3 fruit fly cellular contexts compared by ENCODE assay signal in the genomic region with DNA sequence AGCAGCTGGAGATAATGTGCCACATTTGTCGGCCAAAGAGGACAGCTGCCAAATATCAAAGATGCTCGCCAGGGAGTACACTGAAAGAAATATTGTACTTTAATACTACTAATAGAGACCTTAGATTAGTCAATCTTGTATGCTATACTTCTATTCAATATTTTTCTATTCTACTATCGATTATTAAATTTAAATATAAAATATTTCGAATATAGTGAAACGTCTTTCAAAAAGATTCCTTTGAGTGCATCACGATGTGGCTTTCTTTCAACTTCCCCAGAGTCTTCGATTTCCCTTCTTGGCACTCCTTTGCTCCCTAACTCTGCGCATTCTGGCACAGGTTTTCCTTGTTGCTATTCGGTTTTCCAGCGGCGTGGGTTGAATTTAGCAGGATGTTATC.
TF ChIP-seq lines count a peak whose summit lies in the region.

No protein-coding gene starts in this region.

- TF ChIP-seq CTCF in whole organism, embryonic (GFP tag; optimal IDR thresholded peaks at IDR 0.05; lab: Kevin White, UChicago), result no peak

TF ChIP-seq in whole organism, embryonic, 481 proteins besides CTCF, POLR2A, EP300 and RAD21:
- no peak for TF ChIP-seq gcm2 (GFP tag; optimal IDR thresholded peaks at IDR 0.05; lab: Kevin White, UChicago)
- no peak for TF ChIP-seq psq (GFP tag; optimal IDR thresholded peaks at IDR 0.05; lab: Kevin White, UChicago)
- TF ChIP-seq CG6683 (GFP tag; optimal IDR thresholded peaks at IDR 0.05; lab: Kevin White, UChicago), result no peak
- no peak for TF ChIP-seq pfk (GFP tag; optimal IDR thresholded peaks at IDR 0.05; lab: Kevin White, UChicago)
- TF ChIP-seq Taf1 (GFP tag; IDR thresholded peaks at IDR 0.05; lab: Robert Waterston, UW), result no peak
- no peak for TF ChIP-seq chif (GFP tag; optimal IDR thresholded peaks at IDR 0.05; lab: Kevin White, UChicago)
- peak; percentile 14 for TF ChIP-seq gem (tag; optimal IDR thresholded peaks at IDR 0.05; lab: Kevin White, UChicago)
- peak; percentile 57 for TF ChIP-seq sens (GFP tag; lab: Kevin White, UChicago)
- TF ChIP-seq Drgx (GFP tag; IDR thresholded peaks at IDR 0.05; lab: Robert Waterston, UW), result peak; percentile 14; the same call in 1 of the 2 replicates

TF ChIP-seq in whole organism, prepupa, 60 proteins besides CTCF, POLR2A, EP300 and RAD21:
- TF ChIP-seq CG32006 (GFP tag; optimal IDR thresholded peaks at IDR 0.05; lab: Kevin White, UChicago) (peak; percentile 52), CG3919 (GFP tag; optimal IDR thresholded peaks at IDR 0.05; lab: Kevin White, UChicago) (peak; percentile 10), svp (GFP tag; lab: Kevin White, UChicago) (peak; percentile 26), Hr39 (GFP tag; optimal IDR thresholded peaks at IDR 0.05; lab: Kevin White, UChicago) (no peak), Eip93F (GFP tag; optimal IDR thresholded peaks at IDR 0.05; lab: Kevin White, UChicago) (no peak), Eip78C (GFP tag; lab: Kevin White, UChicago) (peak; percentile 69), CG8119 (GFP tag; IDR thresholded peaks at IDR 0.05; lab: Robert Waterston, UW) (peak; percentile 52; the same call in 2 of the 3 replicates), spab (GFP tag; optimal IDR thresholded peaks at IDR 0.05; lab: Kevin White, UChicago) (no peak), CG15336 (GFP tag; IDR thresholded peaks at IDR 0.05; lab: Robert Waterston, UW) (peak; percentile 41; the same call in 1 of the 2 replicates), CG6276 (GFP tag; optimal IDR thresholded peaks at IDR 0.05; lab: Kevin White, UChicago) (peak; percentile 8), Hr4 (GFP tag; optimal IDR thresholded peaks at IDR 0.05; lab: Kevin White, UChicago) (peak; percentile 22), eg (GFP tag; IDR thresholded peaks at IDR 0.05; lab: Robert Waterston, UW) (0 out of 3 replicates have a peak, but pooled peaks have one; percentile 26)

TF ChIP-seq in whole organism, pupa, 21 proteins besides CTCF, POLR2A, EP300 and RAD21:
- TF ChIP-seq CG13204 (GFP tag; optimal IDR thresholded peaks at IDR 0.05; lab: Kevin White, UChicago) (no peak), CG9948 (tag; optimal IDR thresholded peaks at IDR 0.05; lab: Kevin White, UChicago) (no peak), CG15710 (tag; optimal IDR thresholded peaks at IDR 0.05; lab: Kevin White, UChicago) (no peak), CG8159 (tag; optimal IDR thresholded peaks at IDR 0.05; lab: Kevin White, UChicago) (no peak), CG14655 (GFP tag; optimal IDR thresholded peaks at IDR 0.05; lab: Kevin White, UChicago) (peak; percentile 57), CG34367 (tag; optimal IDR thresholded peaks at IDR 0.05; lab: Kevin White, UChicago) (no peak), rn (GFP tag; IDR thresholded peaks at IDR 0.05; lab: Robert Waterston, UW) (no peak), Pif1B (GFP tag; optimal IDR thresholded peaks at IDR 0.05; lab: Kevin White, UChicago) (no peak), gl (tag; optimal IDR thresholded peaks at IDR 0.05; lab: Kevin White, UChicago) (no peak), CG4496 (GFP tag; IDR thresholded peaks at IDR 0.05; lab: Robert Waterston, UW) (no peak), CG8301 (tag; optimal IDR thresholded peaks at IDR 0.05; lab: Kevin White, UChicago) (peak; percentile 25), Ets98B (GFP tag; IDR thresholded peaks at IDR 0.05; lab: Robert Waterston, UW) (0 out of 2 replicates have a peak, but pooled peaks have one; percentile 34), CG32121 (GFP tag; IDR thresholded peaks at IDR 0.05; lab: Robert Waterston, UW) (no peak)
